Worm (Caenorhabditis elegans): Measurements from ENCODE around the gene F47B8.1.

F47B8.1 gene

DNA sequence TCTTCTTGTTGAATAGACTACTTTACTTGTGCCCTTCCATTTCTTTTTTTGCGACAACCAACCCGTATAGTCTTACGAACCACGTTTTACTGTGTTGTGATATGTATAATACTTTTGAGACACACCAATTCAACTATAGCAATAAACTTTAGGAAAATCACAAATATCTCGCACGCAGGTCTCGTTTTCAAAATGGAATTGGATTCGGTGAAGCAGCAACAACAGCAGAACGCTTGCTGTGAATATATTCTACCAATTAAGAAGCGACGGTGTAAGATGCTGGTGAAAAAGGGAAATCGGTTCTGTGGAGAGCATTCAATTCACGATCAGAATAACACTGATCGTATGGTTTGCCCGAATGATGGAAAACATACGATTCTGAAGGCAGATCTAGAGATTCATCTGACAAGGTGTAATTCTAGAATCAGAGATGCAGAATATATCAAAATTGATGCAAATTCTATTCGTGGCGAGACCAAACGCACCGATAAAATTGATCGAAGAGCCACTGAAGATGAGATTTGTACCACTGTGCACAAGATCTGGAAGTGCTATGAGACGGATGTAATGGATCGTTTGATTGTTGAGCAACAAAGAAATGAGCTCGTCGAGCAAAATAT, 40.2 kb upstream of the F47B8.1 start, which contains the start of gene Y49A3A.3 (continued):
- TF ChIP-seq F10E7.11 (tag; optimal IDR thresholded peaks at IDR 0.05) = peak; percentile 48
- TF ChIP-seq ztf-22 (GFP tag; optimal IDR thresholded peaks at IDR 0.05) = peak; percentile 16
- peak; percentile 91 for TF ChIP-seq chd-7 (tag; optimal IDR thresholded peaks at IDR 0.05)
- no peak for TF ChIP-seq him-1 (tag; optimal IDR thresholded peaks at IDR 0.05)
- TF ChIP-seq ama-1 (optimal IDR thresholded peaks at IDR 0.05) = peak; percentile 76
- peak in 1 of 2 experiments; percentile 80 for TF ChIP-seq ama-1 (GFP tag; optimal IDR thresholded peaks at IDR 0.05)
- peak; percentile 82 for TF ChIP-seq lin-40 (tag; optimal IDR thresholded peaks at IDR 0.05)
- TF ChIP-seq dpff-1 (tag; optimal IDR thresholded peaks at IDR 0.05) = peak; percentile 43
- TF ChIP-seq C06A6.2 (GFP tag; conservative IDR thresholded peaks at IDR 0.05) = 0 out of 2 replicates have a peak, but pooled peaks have one; percentile 13
- no peak for TF ChIP-seq rec-8 (tag; optimal IDR thresholded peaks at IDR 0.05)
- TF ChIP-seq hmg-1.2 (GFP tag; IDR thresholded peaks at IDR 0.05) = peak; percentile 23; the same call in 1 of the 2 replicates
- no peak for TF ChIP-seq snpc-4 (GFP tag; optimal IDR thresholded peaks at IDR 0.05)
- peak in 3 of 4 experiments; percentile 51 to 63 (median 59) for TF ChIP-seq snpc-4 (tag; optimal IDR thresholded peaks at IDR 0.05)
- TF ChIP-seq cebp-2 (GFP tag; IDR thresholded peaks at IDR 0.05) = 0 out of 2 replicates have a peak, but pooled peaks have one; percentile 60
- TF ChIP-seq hsf-1 (GFP tag; IDR thresholded peaks at IDR 0.05) = peak; percentile 17; the same call in 1 of the 2 replicates
- TF ChIP-seq Y53F4B.3 (GFP tag; IDR thresholded peaks at IDR 0.05) = no peak
- peak; percentile 2 for TF ChIP-seq lsl-1 (GFP tag; optimal IDR thresholded peaks at IDR 0.05)
- peak; percentile 13 for TF ChIP-seq akir-1 (GFP tag; optimal IDR thresholded peaks at IDR 0.05)
- peak; percentile 25 for TF ChIP-seq nhr-80 (tag; optimal IDR thresholded peaks at IDR 0.05)
- TF ChIP-seq lin-26 (GFP tag; IDR thresholded peaks at IDR 0.05) = 0 out of 2 replicates have a peak, but pooled peaks have one; percentile 19
- TF ChIP-seq Y53G8AR.9 (GFP tag; conservative IDR thresholded peaks at IDR 0.05) = 0 out of 2 replicates have a peak, but pooled peaks have one; percentile 78
- peak; percentile 89 for TF ChIP-seq ceh-79 (tag; optimal IDR thresholded peaks at IDR 0.05)
- peak; percentile 72 for TF ChIP-seq ztf-3 (GFP tag; optimal IDR thresholded peaks at IDR 0.05)
- TF ChIP-seq atf-7 (tag; optimal IDR thresholded peaks at IDR 0.05) = peak; percentile 84
- TF ChIP-seq pbrm-1 (GFP tag; IDR thresholded peaks at IDR 0.05) = peak; percentile 76
- TF ChIP-seq F57C9.4 (tag; optimal IDR thresholded peaks at IDR 0.05) = peak; percentile 60
- peak; percentile 73 for TF ChIP-seq zim-3 (tag; optimal IDR thresholded peaks at IDR 0.05)
- TF ChIP-seq nfya-2 (GFP tag; IDR thresholded peaks at IDR 0.05) = 0 out of 2 replicates have a peak, but pooled peaks have one; percentile 22
- peak; percentile 63 for TF ChIP-seq hrde-1 (tag; optimal IDR thresholded peaks at IDR 0.05; ENCODE audit: borderline replicate concordance)
- TF ChIP-seq F22D6.2 (tag; optimal IDR thresholded peaks at IDR 0.05) = peak; percentile 23
- peak; percentile 49 for TF ChIP-seq mcd-1 (GFP tag; IDR thresholded peaks at IDR 0.05)
- TF ChIP-seq F37B4.10 (GFP tag; IDR thresholded peaks at IDR 0.05) = no peak
- TF ChIP-seq egl-18 (GFP tag; IDR thresholded peaks at IDR 0.05) = no peak
- peak; percentile 33 for TF ChIP-seq die-1 (tag; optimal IDR thresholded peaks at IDR 0.05)
- TF ChIP-seq madf-10 (tag; optimal IDR thresholded peaks at IDR 0.05) = peak; percentile 34
- TF ChIP-seq xnd-1 (tag; optimal IDR thresholded peaks at IDR 0.05) = no peak
- no peak for TF ChIP-seq ceh-91 (GFP tag; IDR thresholded peaks at IDR 0.05)
- TF ChIP-seq F52B5.7 (tag; optimal IDR thresholded peaks at IDR 0.05) = peak; percentile 87
- TF ChIP-seq tbp1 (GFP tag; optimal IDR thresholded peaks at IDR 0.05) = peak; percentile 54
- TF ChIP-seq F39B2.1 (GFP tag; IDR thresholded peaks at IDR 0.05) = peak; percentile 68; the same call in 1 of the 2 replicates
- TF ChIP-seq cebp-1 (GFP tag; IDR thresholded peaks at IDR 0.05) = no peak
- TF ChIP-seq cebp-1 (tag; optimal IDR thresholded peaks at IDR 0.05) = peak; percentile 70
- no peak for TF ChIP-seq Y56A3A.18 (GFP tag; IDR thresholded peaks at IDR 0.05)
- no peak for TF ChIP-seq T26A5.8 (tag; optimal IDR thresholded peaks at IDR 0.05)
- TF ChIP-seq F23B12.7 (tag; optimal IDR thresholded peaks at IDR 0.05; ENCODE audit: insufficient read depth) = no peak
- TF ChIP-seq nfyb-1 (GFP tag; IDR thresholded peaks at IDR 0.05) = peak; percentile 78
- no peak for TF ChIP-seq ets-4 (GFP tag; optimal IDR thresholded peaks at IDR 0.05)
- TF ChIP-seq mes-4 (tag; optimal IDR thresholded peaks at IDR 0.05) = no peak

All from whole organism, young adult.